Worm (Caenorhabditis elegans) whole organism, L3 larva: ENCODE data around the gene F43C11.11.

ENCODE experiments used
- ZK546.5 ChIP-seq: sonication (generic microtip); optimal IDR thresholded peaks from 2 replicates; lab custom pipeline; 2017; ENCODE audit warnings: missing biosample characterization, missing genetic modification characterization
- ama-1 ChIP-seq: fragments of 150-350 bp; optimal IDR thresholded peaks from 2 replicates; lab custom pipeline; 2018
- ceh-16 ChIP-seq: sonication (generic microtip); optimal IDR thresholded peaks from 2 replicates; lab custom pipeline; 2017; ENCODE audit warnings: missing biosample characterization, missing genetic modification characterization
- ceh-9 ChIP-seq: sonication (generic microtip); optimal IDR thresholded peaks from 2 replicates; lab custom pipeline; 2018; ENCODE audit warnings: missing biosample characterization, missing genetic modification characterization
- elt-2 ChIP-seq: sonication (generic microtip); optimal IDR thresholded peaks from 2 replicates; lab custom pipeline; 2016; ENCODE audit warnings: missing genetic modification reagents, mild to moderate bottlenecking, missing genetic modification characterization, missing compliant biosample characterization
- elt-3 ChIP-seq, 3 experiments: fragments of 150-350 bp in 1 of 3; sonication (generic microtip) in 2 of 3; optimal IDR thresholded peaks; 2 replicates in 2 of 3; 4 replicates in 1 of 3; lab custom pipeline; 2014 to 2017; ENCODE audit warnings: missing biosample characterization in 3 of 3, missing genetic modification characterization in 3 of 3
- fkh-10 ChIP-seq: sonication (generic microtip); optimal IDR thresholded peaks from 2 replicates; lab custom pipeline; 2017; ENCODE audit warnings: missing biosample characterization, missing genetic modification reagents, missing genetic modification characterization
- fkh-2 ChIP-seq: fragments of 150-350 bp; optimal IDR thresholded peaks from 2 replicates; lab custom pipeline; 2014; ENCODE audit warnings: missing biosample characterization, missing genetic modification reagents, missing genetic modification characterization
- fos-1 ChIP-seq: fragments of 150-350 bp; optimal IDR thresholded peaks from 2 replicates; lab custom pipeline; 2014; ENCODE audit warnings: missing biosample characterization, missing genetic modification characterization
- hmg-11 ChIP-seq: sonication (generic microtip); optimal IDR thresholded peaks from 2 replicates; lab custom pipeline; 2016; ENCODE audit warnings: missing genetic modification characterization, missing compliant biosample characterization
- jun-1 ChIP-seq: fragments of 150-350 bp; optimal IDR thresholded peaks from 2 replicates; lab custom pipeline; 2014; ENCODE audit warnings: missing biosample characterization, missing genetic modification reagents, missing genetic modification characterization
- nfya-1 ChIP-seq: sonication (generic microtip); optimal IDR thresholded peaks from 2 replicates; lab custom pipeline; 2017; ENCODE audit warnings: missing genetic modification characterization, mild to moderate bottlenecking, missing compliant biosample characterization, antibody characterized with exemption, moderate library complexity; ENCODE audit not compliant: insufficient read depth
- nhr-11 ChIP-seq: fragments of 150-350 bp; optimal IDR thresholded peaks from 2 replicates; lab custom pipeline; 2014; ENCODE audit warnings: missing biosample characterization, missing genetic modification characterization
- nhr-12 ChIP-seq: fragments of 150-350 bp; optimal IDR thresholded peaks from 2 replicates; lab custom pipeline; 2014; ENCODE audit warnings: missing biosample characterization, missing genetic modification characterization
- nhr-23 ChIP-seq: fragments of 150-350 bp; optimal IDR thresholded peaks from 2 replicates; lab custom pipeline; 2014; ENCODE audit warnings: missing biosample characterization, missing genetic modification reagents, missing genetic modification characterization
- nhr-25 ChIP-seq: sonication (generic microtip); optimal IDR thresholded peaks from 2 replicates; lab custom pipeline; 2017; ENCODE audit warnings: missing biosample characterization, missing genetic modification characterization
- nhr-28 ChIP-seq: fragments of 150-350 bp; optimal IDR thresholded peaks from 2 replicates; lab custom pipeline; 2014; ENCODE audit warnings: missing biosample characterization, missing genetic modification characterization
- nhr-43 ChIP-seq: sonication (generic microtip); optimal IDR thresholded peaks from 2 replicates; lab custom pipeline; 2016; ENCODE audit warnings: mild to moderate bottlenecking, missing genetic modification characterization, missing compliant biosample characterization; ENCODE audit not compliant: poor library complexity, severe bottlenecking
- nhr-76 ChIP-seq: fragments of 150-350 bp; sonication (generic microtip); optimal IDR thresholded peaks from 5 replicates; lab custom pipeline; 2014; ENCODE audit warnings: missing biosample characterization, missing genetic modification characterization
- pha-4 ChIP-seq: fragments of 150-350 bp; optimal IDR thresholded peaks from 2 replicates; lab custom pipeline; 2014; ENCODE audit warnings: missing biosample characterization, missing genetic modification reagents, missing genetic modification characterization
- pqm-1 ChIP-seq: fragments of 150-350 bp; optimal IDR thresholded peaks from 2 replicates; lab custom pipeline; 2017; ENCODE audit warnings: missing biosample characterization, missing genetic modification characterization, inconsistent platforms
- sea-2 ChIP-seq: fragments of 150-350 bp; sonication (generic microtip); optimal IDR thresholded peaks from 4 replicates; lab custom pipeline; 2014; ENCODE audit warnings: missing biosample characterization, missing genetic modification reagents, missing genetic modification characterization
- skn-1 ChIP-seq: fragments of 150-350 bp; optimal IDR thresholded peaks from 2 replicates; lab custom pipeline; 2014; ENCODE audit warnings: missing biosample characterization, missing genetic modification characterization
- snpc-4 ChIP-seq: fragments of 150-350 bp; optimal IDR thresholded peaks from 2 replicates; lab custom pipeline; 2014; ENCODE audit warnings: missing biosample characterization, missing genetic modification characterization
- tbx-2 ChIP-seq: sonication (generic microtip); optimal IDR thresholded peaks from 2 replicates; lab custom pipeline; 2016; ENCODE audit warnings: mild to moderate bottlenecking, missing genetic modification characterization, missing compliant biosample characterization
- ztf-4 ChIP-seq: fragments of 150-350 bp; optimal IDR thresholded peaks from 2 replicates; lab custom pipeline; 2014; ENCODE audit warnings: missing biosample characterization, missing genetic modification characterization

The F43C11.11 gene

ce11 chrII:2322857-2323518 lies 40.6 kb downstream of the F43C11.11 start, which contains the start of the genes ZK1240.6 and ZK1240.2:
ZK1240.6 (minus strand) TSS chrII:2322907.
ZK1240.2 (plus strand) TSS chrII:2323376.
- no peak for TF ChIP-seq fkh-10 (GFP tag; lab: Kevin White, UChicago)
- TF ChIP-seq pqm-1 (tag; lab: Kevin White, UChicago), result peak; percentile 46
- TF ChIP-seq nhr-11 (tag; lab: Kevin White, UChicago), result no peak
- TF ChIP-seq elt-3 (tag; optimal IDR thresholded peaks at IDR 0.05; lab: Kevin White, UChicago), result no peak
- TF ChIP-seq ZK546.5 (tag; lab: Kevin White, UChicago), result no peak
- TF ChIP-seq ama-1 (lab: Kevin White, UChicago), result no peak
- TF ChIP-seq pha-4, result peak; percentile 24
- no peak for TF ChIP-seq ceh-9
- no peak for TF ChIP-seq ztf-4 (tag; lab: Kevin White, UChicago)
- TF ChIP-seq jun-1, result peak; percentile 50
- no peak for TF ChIP-seq sea-2 (GFP tag; lab: Kevin White, UChicago)
- TF ChIP-seq nfya-1 (tag; lab: Kevin White, UChicago), result no peak
- no peak for TF ChIP-seq skn-1
- no peak for TF ChIP-seq fos-1
- peak; percentile 93 for TF ChIP-seq elt-2 (tag; lab: Kevin White, UChicago)
- TF ChIP-seq hmg-11, result no peak

- TF ChIP-seq elt-2 (tag; lab: Kevin White, UChicago) (peak; percentile 82), tbx-2 (tag; lab: Kevin White, UChicago) (no peak), hmg-11 (no peak), nhr-12 (tag; lab: Kevin White, UChicago) (no peak), nhr-23 (tag; lab: Kevin White, UChicago) (no peak), pqm-1 (tag; lab: Kevin White, UChicago) (peak; percentile 59), sea-2 (GFP tag; lab: Kevin White, UChicago) (no peak), fkh-2 (tag; lab: Kevin White, UChicago) (no peak), elt-3 (tag; optimal IDR thresholded peaks at IDR 0.05; lab: Kevin White, UChicago) (no peak), snpc-4 (no peak), jun-1 (no peak)
These were observed 43.5 kb downstream of the F43C11.11 start, which contains the start of gene ZK1240.3 for ce11 chrII:2320097-2320496. ZK1240.3 (plus strand) TSS chrII:2320334.

ce11 chrII:2317883-2318357 lies 45.7 kb downstream of the F43C11.11 start, which contains the start of the genes ZK1240.5 and ZK1240.9:
ZK1240.5 (minus strand) TSS chrII:2317933.
ZK1240.9 (plus strand) TSS chrII:2318189.
- peak; percentile 74 for TF ChIP-seq elt-2 (tag; lab: Kevin White, UChicago)
- no peak for TF ChIP-seq nhr-28 (tag; lab: Kevin White, UChicago)
- TF ChIP-seq, all 47 proteins: peak for 1

- TF ChIP-seq ZK546.5 (tag; lab: Kevin White, UChicago), result no peak
- no peak for TF ChIP-seq elt-2 (tag; lab: Kevin White, UChicago)
- no peak for TF ChIP-seq nhr-43 (tag; lab: Kevin White, UChicago)
- TF ChIP-seq nhr-76, result no peak
- no peak for TF ChIP-seq fos-1
- no peak for TF ChIP-seq ceh-9
- TF ChIP-seq nhr-25 (tag; lab: Kevin White, UChicago), result no peak
- no peak for TF ChIP-seq nhr-11 (tag; lab: Kevin White, UChicago)
- TF ChIP-seq snpc-4, result no peak
- TF ChIP-seq skn-1, result no peak
- TF ChIP-seq fkh-2 (tag; lab: Kevin White, UChicago), result no peak
- no peak for TF ChIP-seq ceh-16
- no peak for TF ChIP-seq tbx-2 (tag; lab: Kevin White, UChicago)
These were observed 50.8 kb downstream of the F43C11.11 start, which contains the start of the genes trim-21 and B0281.1 for ce11 chrII:2312747-2313146. trim-21 (minus strand) TSS chrII:2312847. B0281.1 (plus strand) TSS chrII:2313067.
